Worm (Caenorhabditis elegans) whole organism, midembryonic: Measurements from ENCODE around the gene Y116F11A.3.
"Not testable (repeated sequence)": the region's sequence is repeated elsewhere in the genome, so short reads cannot be mapped to it uniquely, and the experiment has no call there.

Source experiments
- T22C8.4 ChIP-seq: fragments of 200-800 bp; sonication (Bioruptor generic); IDR thresholded peaks from 2 replicates; pipeline ENCODE4 v1.3.6; 2022; ENCODE audit warnings: missing genetic modification characterization, missing compliant biosample characterization
- cog-1 ChIP-seq: sonication (generic microtip); optimal IDR thresholded peaks from 2 replicates; lab custom pipeline; 2016; ENCODE audit warnings: missing genetic modification characterization, missing compliant biosample characterization
- flt-1 ChIP-seq: fragments of 200-800 bp; sonication (Bioruptor generic); IDR thresholded peaks from 2 replicates; pipeline ENCODE4 v1.3.6; 2022; ENCODE audit warnings: missing genetic modification characterization, missing compliant biosample characterization
- klf-2 ChIP-seq: fragments of 200-800 bp; sonication (Bioruptor generic); conservative IDR thresholded peaks from 2 replicates; pipeline ENCODE4 v1.3.6; 2022; ENCODE audit warnings: missing genetic modification reagents, missing genetic modification characterization, missing compliant biosample characterization
- med-1 ChIP-seq: sonication (generic microtip); optimal IDR thresholded peaks from 2 replicates; lab custom pipeline; 2017; ENCODE audit warnings: missing genetic modification characterization, mild to moderate bottlenecking, missing compliant biosample characterization, antibody characterized with exemption, missing genetic modification reagents; ENCODE audit not compliant: insufficient read depth
- ref-1 ChIP-seq: fragments of 200-800 bp; sonication (Bioruptor generic); conservative IDR thresholded peaks from 2 replicates; pipeline ENCODE4 v1.3.6; 2022; ENCODE audit warnings: missing genetic modification reagents, missing genetic modification characterization, missing compliant biosample characterization
- tab-1 ChIP-seq: fragments of 200-800 bp; sonication (Bioruptor generic); IDR thresholded peaks from 2 replicates; pipeline ENCODE4 v1.3.6; 2022; ENCODE audit warnings: missing genetic modification characterization, missing compliant biosample characterization
- ztf-23 ChIP-seq: fragments of 200-800 bp; sonication (Bioruptor generic); IDR thresholded peaks from 2 replicates; pipeline ENCODE4 v1.3.6; 2022; ENCODE audit warnings: missing genetic modification reagents, missing genetic modification characterization, missing compliant biosample characterization
- ztf-29 ChIP-seq: fragments of 200-800 bp; sonication (Bioruptor generic); IDR thresholded peaks from 2 replicates; pipeline ENCODE4 v1.3.6; 2022; ENCODE audit warnings: missing genetic modification reagents, missing genetic modification characterization, missing compliant biosample characterization

Gene Y116F11A.3

DNA sequence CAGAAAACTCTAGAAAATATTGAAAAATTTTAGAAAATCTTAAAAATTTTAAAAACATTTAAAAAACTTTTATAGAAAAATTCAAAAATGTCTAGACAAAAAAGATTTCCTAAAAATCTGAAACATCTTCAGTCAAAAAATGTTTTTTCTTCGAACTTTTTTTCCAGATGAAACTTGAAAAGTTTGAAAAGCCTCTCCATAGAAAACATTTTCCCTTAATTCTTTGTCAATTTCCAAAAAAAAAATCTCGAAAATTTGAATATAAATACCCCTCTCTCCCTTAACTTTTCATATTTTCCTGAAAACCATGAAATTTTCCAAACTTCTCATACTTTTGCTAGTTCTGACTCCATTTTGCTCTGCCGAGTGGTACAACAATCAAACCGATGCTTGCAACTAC lies at the start of gene Y116F11A.3:
Gene Y116F11A.3 (plus strand): TSS at position 301 of the 400 bp plus-strand sequence.
- no peak for TF ChIP-seq klf-2

DNA sequence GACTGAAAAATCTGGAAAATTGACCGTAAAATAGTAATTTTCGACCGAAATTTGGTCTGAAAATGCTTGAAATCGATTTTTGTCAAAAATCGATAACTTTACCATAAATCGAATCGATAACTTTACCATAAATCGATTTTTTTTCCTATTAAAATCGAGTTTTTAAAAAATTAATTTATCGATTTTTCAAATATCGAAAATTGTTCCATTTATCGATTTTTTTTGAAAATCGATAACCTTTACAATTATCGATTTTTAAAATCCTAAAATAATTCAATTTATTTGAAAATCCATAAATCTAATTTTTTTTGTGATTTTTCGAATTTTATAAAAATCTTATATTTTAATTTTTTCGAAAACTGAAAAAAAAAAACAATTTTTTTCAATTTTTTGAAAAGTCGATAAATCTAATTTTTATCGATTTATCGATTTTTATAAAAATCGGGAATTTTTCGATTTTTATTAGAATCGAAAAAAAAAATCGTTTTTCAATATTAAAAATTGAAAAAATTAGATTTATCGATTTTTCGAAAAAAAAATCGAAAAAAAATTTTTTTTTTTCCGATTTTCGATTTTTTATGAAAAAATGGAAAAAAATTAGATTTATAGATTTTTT lies 37.5 kb upstream of the Y116F11A.3 start:
- TF ChIP-seq med-1, result no peak
- TF ChIP-seq cog-1, result no peak
- no peak for TF ChIP-seq ztf-23 (GFP tag; lab: Robert Waterston, UW)
- TF ChIP-seq T22C8.4, result peak; percentile 76
- no peak for TF ChIP-seq tab-1 (GFP tag; lab: Robert Waterston, UW)
- no peak for TF ChIP-seq ref-1 (GFP tag; lab: Robert Waterston, UW)
- TF ChIP-seq ztf-29 (GFP tag; lab: Robert Waterston, UW), result no peak

DNA sequence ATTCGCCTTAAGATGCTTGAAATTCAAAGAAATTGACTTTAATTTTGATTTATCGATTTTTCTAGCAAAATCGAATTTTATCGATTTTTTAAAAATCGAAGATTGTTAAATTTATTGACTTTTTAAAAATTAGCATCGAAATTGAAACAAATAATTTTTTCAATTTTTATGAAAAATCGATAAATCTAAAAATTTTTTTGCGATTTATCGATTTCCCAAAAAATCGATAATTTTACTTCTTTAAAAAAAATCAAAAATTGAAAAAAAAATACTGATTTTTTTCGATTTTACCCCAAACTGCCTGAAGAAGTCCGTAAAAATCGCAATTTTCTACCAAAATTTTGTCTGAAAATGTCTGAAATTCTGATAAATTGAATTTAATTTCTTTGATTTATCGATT lies 36.9 kb upstream of the Y116F11A.3 start:
- TF ChIP-seq ref-1 (GFP tag; lab: Robert Waterston, UW) (no peak), T22C8.4 (peak; percentile 55)

DNA sequence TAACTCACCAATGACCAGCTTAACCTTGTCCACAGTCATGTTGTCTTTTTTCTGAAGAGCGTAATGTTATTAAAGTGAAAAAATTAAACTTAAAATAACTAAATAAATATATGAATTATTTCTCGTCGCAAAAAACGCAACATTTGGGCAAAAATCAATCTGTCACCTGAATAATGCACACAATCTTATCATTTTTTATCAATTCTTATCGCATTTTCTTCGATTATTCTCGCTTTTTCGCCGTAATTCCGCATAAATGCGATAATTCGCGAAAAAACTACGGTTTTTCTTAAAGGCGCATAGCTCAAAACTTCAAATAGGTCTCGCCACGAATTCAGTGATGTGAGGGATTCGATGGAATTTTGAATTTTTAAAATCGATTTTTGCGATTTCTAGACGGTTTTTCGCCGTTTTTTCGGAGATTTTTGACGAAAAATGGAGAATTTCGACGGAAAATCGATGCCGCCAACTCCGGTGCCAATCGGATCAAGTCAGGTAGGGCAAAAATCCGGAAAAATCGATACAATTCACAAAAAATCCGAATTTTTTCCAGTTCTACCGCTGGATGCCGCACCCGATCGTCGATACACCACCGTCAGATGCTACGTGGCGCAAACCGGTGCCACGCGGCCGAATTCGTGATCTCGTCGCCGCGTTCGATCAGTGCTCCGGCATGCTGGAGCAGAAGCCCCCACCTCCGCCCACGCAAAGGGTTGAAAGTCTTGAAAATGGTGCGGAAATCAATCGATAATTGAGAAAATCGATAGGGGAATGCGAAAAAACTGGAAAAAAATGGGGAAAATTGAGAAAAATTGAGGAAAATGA lies 31.3 kb upstream of the Y116F11A.3 start, which contains the start of the genes Y43F8C.13 and ani-3:
Gene Y43F8C.13 (minus strand): TSS at position 51 of the 825 bp plus-strand sequence.
Gene ani-3 (plus strand): TSS at position 385 of the 825 bp plus-strand sequence.
- TF ChIP-seq cog-1 (no peak), med-1 (no peak), T22C8.4 (peak; percentile 46; the same call in 1 of the 2 replicates)

DNA sequence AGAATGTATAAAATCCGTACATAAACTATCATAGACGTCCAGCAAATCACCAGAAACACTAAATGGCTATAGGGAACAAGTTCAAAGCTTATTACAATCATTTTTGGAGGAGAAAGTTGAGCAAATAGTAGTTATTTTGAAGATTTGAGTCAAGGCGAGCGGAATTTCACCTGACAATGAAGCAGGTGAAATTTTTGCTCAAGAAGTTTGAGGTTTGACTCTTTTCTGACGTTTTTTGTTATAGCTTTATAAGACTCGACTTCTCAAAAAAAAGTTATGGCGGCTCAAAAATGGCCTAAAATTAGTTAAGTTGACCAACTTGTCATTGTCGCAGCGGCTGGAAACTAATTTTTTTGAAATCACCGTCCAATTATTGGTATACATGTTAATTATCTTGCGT lies 20.0 kb upstream of the Y116F11A.3 start, which contains the start of gene srv-3:
Gene srv-3 (minus strand): TSS at position 101 of the 400 bp plus-strand sequence.
- TF ChIP-seq cog-1 (no peak), ztf-23 (GFP tag; lab: Robert Waterston, UW) (no peak), flt-1 (no peak), ref-1 (GFP tag; lab: Robert Waterston, UW) (no peak), ztf-29 (GFP tag; lab: Robert Waterston, UW) (no peak), klf-2 (no peak), tab-1 (GFP tag; lab: Robert Waterston, UW) (no peak), T22C8.4 (no peak), med-1 (no peak)

DNA sequence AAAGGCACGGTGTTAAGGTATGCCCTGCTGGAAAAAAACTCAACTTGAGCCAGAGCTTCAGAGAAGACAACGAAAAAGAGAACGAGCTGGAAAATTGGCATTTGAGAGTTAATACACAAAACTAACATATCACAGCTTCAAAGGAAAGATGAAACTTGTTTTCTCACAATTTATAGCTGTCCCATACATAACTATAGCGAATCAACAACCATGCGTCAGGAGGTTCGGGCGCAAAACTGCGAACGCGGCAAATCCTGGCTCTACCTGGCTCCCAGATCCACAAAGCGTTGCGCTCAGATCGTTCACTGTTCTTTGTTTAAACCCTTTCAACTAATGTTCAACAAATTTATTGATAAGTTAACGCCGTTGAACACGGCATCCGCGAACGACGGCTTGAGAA lies 18.3 kb upstream of the Y116F11A.3 start, which contains the start of gene Y43F8C.15:
Gene Y43F8C.15 (minus strand): TSS at position 101 of the 400 bp plus-strand sequence.
- TF ChIP-seq T22C8.4; ref-1 (GFP tag; lab: Robert Waterston, UW); ztf-29 (GFP tag; lab: Robert Waterston, UW): not testable (repeated sequence)

DNA sequence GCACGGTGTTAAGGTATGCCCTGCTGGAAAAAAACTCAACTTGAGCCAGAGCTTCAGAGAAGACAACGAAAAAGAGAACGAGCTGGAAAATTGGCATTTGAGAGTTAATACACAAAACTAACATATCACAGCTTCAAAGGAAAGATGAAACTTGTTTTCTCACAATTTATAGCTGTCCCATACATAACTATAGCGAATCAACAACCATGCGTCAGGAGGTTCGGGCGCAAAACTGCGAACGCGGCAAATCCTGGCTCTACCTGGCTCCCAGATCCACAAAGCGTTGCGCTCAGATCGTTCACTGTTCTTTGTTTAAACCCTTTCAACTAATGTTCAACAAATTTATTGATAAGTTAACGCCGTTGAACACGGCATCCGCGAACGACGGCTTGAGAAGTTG lies 17.2 kb upstream of the Y116F11A.3 start, which contains the start of gene Y43F8C.23:
Gene Y43F8C.23 (minus strand): TSS at position 101 of the 400 bp plus-strand sequence.
- TF ChIP-seq tab-1 (GFP tag; lab: Robert Waterston, UW); klf-2; med-1: not testable (repeated sequence)

DNA sequence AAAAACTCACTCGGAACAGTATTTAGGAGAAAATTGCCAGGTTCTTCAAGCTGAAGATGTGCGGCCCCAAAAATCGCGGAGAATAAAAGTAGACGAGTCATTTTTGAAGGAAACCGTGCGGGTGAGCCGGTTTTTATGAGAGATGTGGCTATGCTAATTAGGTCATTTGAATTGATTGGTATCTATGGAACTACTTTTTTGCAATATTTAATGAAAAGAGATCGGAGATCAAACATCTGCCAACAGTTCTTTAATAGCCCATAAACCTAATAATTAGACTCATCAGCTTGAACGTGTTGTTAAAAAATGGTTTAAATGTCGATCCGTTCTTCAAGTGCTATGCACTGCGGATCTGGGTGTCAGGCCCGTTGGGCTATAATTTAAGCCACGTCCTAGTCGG lies 13.4 kb upstream of the Y116F11A.3 start, which contains the start of gene Y43F8C.16:
Gene Y43F8C.16 (minus strand): TSS at position 101 of the 400 bp plus-strand sequence.
- TF ChIP-seq cog-1, result no peak
- no peak for TF ChIP-seq klf-2
- TF ChIP-seq tab-1 (GFP tag; lab: Robert Waterston, UW), result no peak
- no peak for TF ChIP-seq ztf-29 (GFP tag; lab: Robert Waterston, UW)
- no peak for TF ChIP-seq med-1
- TF ChIP-seq ztf-23 (GFP tag; lab: Robert Waterston, UW), result no peak
- TF ChIP-seq ref-1 (GFP tag; lab: Robert Waterston, UW), result no peak

DNA sequence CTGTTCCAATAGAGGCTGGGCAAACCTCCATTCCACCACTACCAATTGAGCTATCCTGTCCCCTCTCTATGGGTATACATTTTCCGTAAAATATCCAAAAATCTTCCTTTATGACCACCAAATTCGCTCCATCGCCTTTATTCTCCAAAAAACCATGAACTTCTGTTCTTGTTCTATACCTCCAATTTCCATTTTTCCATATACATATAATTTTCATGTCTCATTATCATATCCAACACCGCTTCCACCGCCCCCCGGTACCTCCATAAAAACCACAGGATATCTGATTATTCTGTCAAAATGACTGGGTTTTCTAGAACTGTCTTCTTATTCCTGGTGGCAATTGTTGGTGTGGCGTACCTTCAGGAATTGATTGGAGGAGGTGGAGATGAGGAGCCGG lies 13.0 kb upstream of the Y116F11A.3 start, which contains the start of gene Y43F8C.17:
Gene Y43F8C.17 (plus strand): TSS at position 301 of the 400 bp plus-strand sequence.
- TF ChIP-seq ztf-29 (GFP tag; lab: Robert Waterston, UW) (no peak), ref-1 (GFP tag; lab: Robert Waterston, UW) (no peak), cog-1 (no peak), med-1 (no peak), T22C8.4 (no peak), tab-1 (GFP tag; lab: Robert Waterston, UW) (no peak)

DNA sequence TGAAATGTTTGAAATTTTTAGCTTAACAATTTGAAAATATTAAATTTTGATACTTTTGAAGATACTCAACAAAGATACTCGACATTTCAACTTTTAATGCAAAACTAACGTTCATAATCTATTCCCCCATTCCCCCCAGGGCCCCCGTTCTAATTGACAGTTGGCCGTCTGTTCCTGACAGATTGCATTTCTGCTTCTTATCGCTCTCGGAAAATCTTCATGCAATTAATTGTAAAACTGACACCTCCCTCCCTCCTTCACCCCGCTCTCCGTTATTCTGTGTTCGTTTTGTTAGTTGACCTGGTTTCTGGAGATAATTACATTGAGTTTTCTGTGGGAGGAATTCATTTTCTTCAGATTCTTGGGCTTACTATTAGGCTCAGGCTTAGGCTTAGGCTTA lies 10.9 kb upstream of the Y116F11A.3 start:
- no peak for TF ChIP-seq ref-1 (GFP tag; lab: Robert Waterston, UW)

DNA sequence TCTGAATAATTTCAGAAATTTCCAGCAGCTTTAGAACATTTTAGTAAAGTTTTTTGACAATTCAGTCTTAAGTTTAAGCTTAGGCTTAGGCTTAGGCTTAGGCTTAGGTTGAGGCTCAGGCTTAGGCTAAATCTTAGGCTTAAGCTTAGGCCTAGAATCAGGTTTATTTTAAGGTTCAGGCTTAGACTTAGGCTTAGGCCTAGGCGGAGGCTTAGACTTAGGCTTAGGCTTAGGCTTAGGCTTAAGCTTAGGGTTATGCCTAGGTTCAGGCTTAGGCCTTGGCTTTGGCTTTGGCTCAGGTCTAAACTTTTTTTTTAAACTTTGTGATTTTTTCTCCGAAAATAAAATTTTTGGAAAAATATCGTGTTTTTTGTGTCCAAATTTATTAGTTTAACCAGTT lies 10.2 kb upstream of the Y116F11A.3 start:
- peak; percentile 52; the same call in 1 of the 2 replicates for TF ChIP-seq ztf-29 (GFP tag; lab: Robert Waterston, UW)
- no peak for TF ChIP-seq klf-2
